Worm (Caenorhabditis elegans): ENCODE measurements around the gene B0034.7.

DNA sequence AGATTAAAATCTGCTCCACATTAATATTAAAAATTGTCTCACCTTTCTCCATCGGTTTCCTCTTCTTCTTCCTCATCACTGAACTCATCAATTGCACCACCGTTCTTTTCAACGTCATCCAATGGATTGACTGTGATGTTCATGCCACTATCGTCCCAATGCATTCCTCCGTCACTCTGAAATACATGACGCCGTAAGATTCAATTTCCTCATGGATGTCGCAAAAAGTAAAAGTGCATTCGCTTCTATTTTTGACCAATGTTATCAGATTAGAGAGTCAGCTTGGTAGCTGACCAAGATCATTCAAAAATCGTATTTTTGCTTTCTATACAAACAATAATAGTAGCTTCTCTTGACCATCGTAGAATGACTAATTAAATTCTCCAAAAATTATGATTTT is 15.0 kb upstream of the B0034.7 start:
- TF ChIP-seq Y55F3AM.14 (GFP tag; optimal IDR thresholded peaks at IDR 0.05) (no peak), skn-1 (tag; optimal IDR thresholded peaks at IDR 0.05) (no peak), lin-13 (GFP tag; optimal IDR thresholded peaks at IDR 0.05) (no peak), ZK546.5 (tag; optimal IDR thresholded peaks at IDR 0.05) (no peak), fos-1 (tag; optimal IDR thresholded peaks at IDR 0.05) (no peak), elt-3 (tag; optimal IDR thresholded peaks at IDR 0.05) (no peak), blmp-1 (tag; optimal IDR thresholded peaks at IDR 0.05; ENCODE audit: insufficient read depth) (no peak), elt-1 (tag; optimal IDR thresholded peaks at IDR 0.05) (no peak)
